Fruit fly (Drosophila melanogaster) whole organism, embryonic: ENCODE measurements around the gene ArfGAP1.

Source experiments
- CG10366 ChIP-seq: fragments of 200-800 bp; sonication (Bioruptor generic); IDR thresholded peaks from 2 replicates; pipeline ENCODE4 v1.3.6; 2022; ENCODE audit warnings: missing biosample characterization, missing genetic modification characterization
- CG12219 ChIP-seq: fragments of 200-800 bp; sonication (Bioruptor generic); optimal IDR thresholded peaks from 3 replicates; lab custom pipeline; 2018; ENCODE audit warnings: missing biosample characterization, mild to moderate bottlenecking, missing genetic modification characterization
- CG1233 ChIP-seq: fragments of 200-800 bp; sonication (Bioruptor generic); optimal IDR thresholded peaks from 4 replicates; lab custom pipeline; 2018; ENCODE audit warnings: missing biosample characterization, mild to moderate bottlenecking, missing genetic modification characterization
- CG12659 ChIP-seq: fragments of 200-800 bp; sonication (Bioruptor generic); optimal IDR thresholded peaks from 3 replicates; lab custom pipeline; 2017; ENCODE audit warnings: mild to moderate bottlenecking, missing biosample characterization, missing genetic modification reagents, missing genetic modification characterization
- CG13624 ChIP-seq: fragments of 200-800 bp; sonication (Bioruptor generic); optimal IDR thresholded peaks from 2 replicates; lab custom pipeline; 2016; ENCODE audit warnings: missing biosample characterization, missing genetic modification characterization
- CG14710 ChIP-seq: fragments of 200-800 bp; sonication (Bioruptor generic); optimal IDR thresholded peaks from 3 replicates; lab custom pipeline; 2019; ENCODE audit warnings: missing biosample characterization, mild to moderate bottlenecking, missing genetic modification characterization, moderate library complexity
- CG14965 ChIP-seq: fragments of 200-800 bp; sonication (Bioruptor generic); optimal IDR thresholded peaks from 2 replicates; lab custom pipeline; 2016; ENCODE audit warnings: missing biosample characterization, missing genetic modification characterization, borderline replicate concordance
- CG16815 ChIP-seq: fragments of 200-800 bp; sonication (Bioruptor generic); optimal IDR thresholded peaks from 3 replicates; lab custom pipeline; 2017; ENCODE audit warnings: missing biosample characterization, mild to moderate bottlenecking, missing genetic modification characterization
- CG17385 ChIP-seq: fragments of 200-800 bp; sonication (Bioruptor generic); optimal IDR thresholded peaks from 3 replicates; lab custom pipeline; 2018; ENCODE audit warnings: missing biosample characterization, mild to moderate bottlenecking, missing genetic modification characterization
- CG2678 ChIP-seq: fragments of 200-800 bp; sonication (Bioruptor generic); optimal IDR thresholded peaks from 3 replicates; lab custom pipeline; 2019; ENCODE audit warnings: missing biosample characterization, mild to moderate bottlenecking, missing genetic modification characterization, moderate library complexity
- CG32532 ChIP-seq: fragments of 200-800 bp; sonication (Bioruptor generic); IDR thresholded peaks from 2 replicates; pipeline ENCODE4 v1.3.6; 2022; ENCODE audit warnings: missing biosample characterization, missing genetic modification characterization
- CG34376 ChIP-seq: fragments of 200-800 bp; sonication (Bioruptor generic); optimal IDR thresholded peaks from 2 replicates; lab custom pipeline; 2018; ENCODE audit warnings: missing biosample characterization, mild to moderate bottlenecking, missing genetic modification characterization
- CG6175 ChIP-seq: fragments of 200-800 bp; sonication (Bioruptor generic); IDR thresholded peaks from 3 replicates; pipeline ENCODE4 v1.3.6; 2022; ENCODE audit warnings: missing biosample characterization, missing genetic modification characterization
- CG6683 ChIP-seq: fragments of 200-800 bp; sonication (Bioruptor generic); optimal IDR thresholded peaks from 2 replicates; lab custom pipeline; 2017; ENCODE audit warnings: missing biosample characterization, mild to moderate bottlenecking, missing genetic modification characterization, missing genetic modification reagents
- CG7372 ChIP-seq: fragments of 200-800 bp; sonication (Bioruptor generic); IDR thresholded peaks from 2 replicates; pipeline ENCODE4 v1.3.6; 2022; ENCODE audit warnings: missing biosample characterization, missing genetic modification characterization
- CG7556 ChIP-seq: fragments of 200-800 bp; sonication (Bioruptor generic); optimal IDR thresholded peaks from 2 replicates; lab custom pipeline; 2017; ENCODE audit warnings: missing biosample characterization, mild to moderate bottlenecking, missing genetic modification characterization
- CG7745 ChIP-seq: fragments of 200-800 bp; sonication (Bioruptor generic); optimal IDR thresholded peaks from 2 replicates; lab custom pipeline; 2018; ENCODE audit warnings: missing biosample characterization, mild to moderate bottlenecking, missing genetic modification characterization, moderate library complexity
- CG7963 ChIP-seq: fragments of 200-800 bp; sonication (Bioruptor generic); IDR thresholded peaks from 3 replicates; pipeline ENCODE4 v1.3.6; 2022; ENCODE audit warnings: missing biosample characterization, missing genetic modification characterization; ENCODE audit not compliant: partially characterized antibody
- CG9437 ChIP-seq: fragments of 200-800 bp; sonication (Bioruptor generic); optimal IDR thresholded peaks from 2 replicates; lab custom pipeline; 2018; ENCODE audit warnings: missing biosample characterization, mild to moderate bottlenecking, missing genetic modification characterization
- CG9727 ChIP-seq: fragments of 200-800 bp; sonication (Bioruptor generic); optimal IDR thresholded peaks from 3 replicates; lab custom pipeline; 2017; ENCODE audit warnings: missing biosample characterization, mild to moderate bottlenecking, missing genetic modification characterization
- Dip3 ChIP-seq: fragments of 200-800 bp; sonication (Bioruptor generic); optimal IDR thresholded peaks from 3 replicates; lab custom pipeline; 2016; ENCODE audit warnings: missing biosample characterization, missing genetic modification characterization
- Hr51 ChIP-seq, 2 experiments: fragments of 200-800 bp; sonication (Bioruptor generic); optimal IDR thresholded peaks; 2 replicates in 1 of 2; 3 replicates in 1 of 2; lab custom pipeline; 2016 to 2018; ENCODE audit warnings: missing biosample characterization in 2 of 2, missing genetic modification characterization in 2 of 2, mild to moderate bottlenecking in 1 of 2, moderate library complexity in 1 of 2
- Hr78 ChIP-seq, 2 experiments: fragments of 200-800 bp in 1 of 2; fragments of >200 bp in 1 of 2; sonication (Bioruptor generic) in 1 of 2; optimal IDR thresholded peaks; 2 replicates each; lab custom pipeline; 2017 to 2019; ENCODE audit warnings: missing biosample characterization in 2 of 2, missing genetic modification characterization in 2 of 2, mild to moderate bottlenecking in 1 of 2, moderate library complexity in 1 of 2
- MESR4 ChIP-seq: fragments of 200-800 bp; sonication (Bioruptor generic); optimal IDR thresholded peaks from 2 replicates; lab custom pipeline; 2018; ENCODE audit warnings: missing biosample characterization, mild to moderate bottlenecking, missing genetic modification characterization, moderate library complexity
- NC2β ChIP-seq: fragments of 200-800 bp; sonication (Bioruptor generic); optimal IDR thresholded peaks from 2 replicates; lab custom pipeline; 2016; ENCODE audit warnings: missing biosample characterization, missing genetic modification characterization
- Nf-YA ChIP-seq: fragments of 200-800 bp; sonication (Bioruptor generic); IDR thresholded peaks from 2 replicates; pipeline ENCODE4 v1.3.6; 2022; ENCODE audit warnings: missing biosample characterization, missing genetic modification characterization
- Nf-YB ChIP-seq: fragments of 200-800 bp; sonication (Bioruptor generic); optimal IDR thresholded peaks from 3 replicates; lab custom pipeline; 2019; ENCODE audit warnings: missing biosample characterization, mild to moderate bottlenecking, missing genetic modification characterization, moderate library complexity
- NfI ChIP-seq: fragments of 200-800 bp; sonication (Bioruptor generic); optimal IDR thresholded peaks from 3 replicates; lab custom pipeline; 2018; ENCODE audit warnings: missing biosample characterization, mild to moderate bottlenecking, missing genetic modification characterization, moderate library complexity
- Ptx1 ChIP-seq: fragments of 200-800 bp; sonication (Bioruptor generic); IDR thresholded peaks from 2 replicates; pipeline ENCODE4 v1.3.6; 2022; ENCODE audit warnings: missing biosample characterization, missing genetic modification characterization
- Ravus ChIP-seq: fragments of 200-800 bp; sonication (Bioruptor generic); IDR thresholded peaks from 2 replicates; pipeline ENCODE4 v1.3.6; 2022; ENCODE audit warnings: missing biosample characterization, missing genetic modification characterization
- Six4 ChIP-seq: fragments of 200-800 bp; sonication (Bioruptor generic); optimal IDR thresholded peaks from 2 replicates; lab custom pipeline; 2016; ENCODE audit warnings: missing biosample characterization, missing genetic modification characterization
- Ssrp ChIP-seq: fragments of 200-800 bp; sonication (Bioruptor generic); optimal IDR thresholded peaks from 2 replicates; lab custom pipeline; 2018; ENCODE audit warnings: missing biosample characterization, mild to moderate bottlenecking, missing genetic modification characterization, moderate library complexity
- Taf1 ChIP-seq: fragments of 200-800 bp; sonication (Bioruptor generic); IDR thresholded peaks from 2 replicates; pipeline ENCODE4 v1.3.6; 2022; ENCODE audit warnings: missing biosample characterization, missing genetic modification characterization
- ab ChIP-seq: fragments of 200-800 bp; sonication (Bioruptor generic); optimal IDR thresholded peaks from 2 replicates; lab custom pipeline; 2016; ENCODE audit warnings: missing biosample characterization, missing genetic modification characterization
- bbx ChIP-seq: fragments of 200-800 bp; sonication (Bioruptor generic); IDR thresholded peaks from 2 replicates; pipeline ENCODE4 v1.3.6; 2022; ENCODE audit warnings: missing biosample characterization, missing genetic modification characterization; ENCODE audit not compliant: partially characterized antibody
- dmrt99B ChIP-seq: fragments of 200-800 bp; sonication (Bioruptor generic); optimal IDR thresholded peaks from 2 replicates; lab custom pipeline; 2018; ENCODE audit warnings: missing biosample characterization, mild to moderate bottlenecking, missing genetic modification characterization, moderate library complexity
- emc ChIP-seq: fragments of 200-800 bp; sonication (Bioruptor generic); optimal IDR thresholded peaks from 2 replicates; lab custom pipeline; 2016; ENCODE audit warnings: missing biosample characterization, missing genetic modification characterization
- ems ChIP-seq: fragments of 200-800 bp; sonication (Bioruptor generic); optimal IDR thresholded peaks from 3 replicates; lab custom pipeline; 2016; ENCODE audit warnings: missing biosample characterization, missing genetic modification characterization
- ewg ChIP-seq: fragments of 200-800 bp; sonication (Bioruptor generic); optimal IDR thresholded peaks from 3 replicates; lab custom pipeline; 2017; ENCODE audit warnings: mild to moderate bottlenecking, missing biosample characterization, missing genetic modification reagents, missing genetic modification characterization
- gt ChIP-seq: fragments of 200-800 bp; sonication (Bioruptor generic); IDR thresholded peaks from 2 replicates; pipeline ENCODE4 v1.3.6; 2022; ENCODE audit warnings: missing biosample characterization, missing genetic modification characterization
- kah ChIP-seq: fragments of 200-800 bp; sonication (Bioruptor generic); optimal IDR thresholded peaks from 2 replicates; lab custom pipeline; 2018; ENCODE audit warnings: missing biosample characterization, mild to moderate bottlenecking, missing genetic modification characterization
- ken ChIP-seq: fragments of 200-800 bp; sonication (Bioruptor generic); IDR thresholded peaks from 3 replicates; pipeline ENCODE4 v1.3.6; 2022; ENCODE audit warnings: missing biosample characterization, missing genetic modification characterization
- mam ChIP-seq: fragments of 200-800 bp; sonication (Bioruptor generic); optimal IDR thresholded peaks from 3 replicates; lab custom pipeline; 2016; ENCODE audit warnings: missing biosample characterization, missing genetic modification characterization
- mirr ChIP-seq: fragments of 200-800 bp; sonication (Bioruptor generic); optimal IDR thresholded peaks from 3 replicates; lab custom pipeline; 2018; ENCODE audit warnings: missing biosample characterization, mild to moderate bottlenecking, missing genetic modification characterization
- nerfin-2 ChIP-seq: fragments of 200-800 bp; sonication (Bioruptor generic); IDR thresholded peaks from 2 replicates; pipeline ENCODE4 v1.3.6; 2022; ENCODE audit warnings: missing biosample characterization, missing genetic modification characterization; ENCODE audit not compliant: partially characterized antibody
- otp ChIP-seq: fragments of 200-800 bp; sonication (Bioruptor generic); IDR thresholded peaks from 3 replicates; pipeline ENCODE4, ENCODE4 v1.3.6; 2022; ENCODE audit warnings: missing biosample characterization, missing genetic modification characterization
- tap ChIP-seq: fragments of 200-800 bp; optimal IDR thresholded peaks from 3 replicates; lab custom pipeline; 2019; ENCODE audit warnings: missing biosample characterization, mild to moderate bottlenecking, missing genetic modification characterization, moderate library complexity
- trh ChIP-seq: fragments of 200-800 bp; sonication (Bioruptor generic); optimal IDR thresholded peaks from 2 replicates; lab custom pipeline; 2016; ENCODE audit warnings: missing biosample characterization, missing genetic modification characterization
- wor ChIP-seq: fragments of 200-800 bp; sonication (Bioruptor generic); IDR thresholded peaks from 2 replicates; pipeline ENCODE4 v1.3.6; 2022; ENCODE audit warnings: missing biosample characterization, missing genetic modification characterization

The ArfGAP1 gene

DNA sequence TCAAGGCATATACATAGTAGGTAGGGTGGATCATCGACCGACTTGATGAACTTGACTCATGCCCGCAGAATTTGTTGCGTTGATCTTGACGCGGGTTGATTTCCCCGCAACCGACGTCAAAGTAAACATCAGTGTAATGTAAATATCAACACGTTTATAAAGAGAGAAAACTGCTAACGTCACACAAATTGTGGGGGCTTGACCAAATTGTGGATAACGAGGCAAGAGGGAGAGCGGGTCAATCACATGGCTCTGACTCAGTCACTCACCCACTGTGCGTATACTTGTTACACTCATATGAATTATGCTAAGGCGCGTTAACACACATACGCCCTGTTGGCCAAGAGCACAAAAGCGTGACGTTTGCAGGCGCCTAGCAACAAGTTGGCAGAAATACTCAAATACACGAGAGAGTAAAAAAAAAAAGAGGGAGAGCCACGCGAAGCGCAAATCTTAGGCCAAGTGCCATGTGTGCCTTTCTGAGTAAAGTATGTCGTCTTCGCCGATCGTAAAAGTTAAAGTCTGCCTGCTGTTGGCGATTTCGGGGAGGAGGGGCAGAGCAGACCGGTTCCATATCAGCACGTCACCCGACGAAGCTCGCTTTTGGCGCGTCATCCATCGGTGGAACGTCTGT, 10.3 kb downstream of the ArfGAP1 start (continued):
- TF ChIP-seq CG7745 (no peak), bbx (GFP tag; lab: Robert Waterston, UW) (no peak), gt (GFP tag; lab: Robert Waterston, UW) (no peak), ken (GFP tag; lab: Robert Waterston, UW) (peak; percentile 72), emc (GFP tag; lab: Kevin White, UChicago) (peak; percentile 84), CG7556 (GFP tag; lab: Kevin White, UChicago) (peak; percentile 88), CG9437 (peak; percentile 19), dmrt99B (no peak), CG6683 (GFP tag; lab: Kevin White, UChicago) (peak; percentile 93), otp (GFP tag; lab: Robert Waterston, UW) (peak; percentile 96), ems (peak; percentile 84), Ssrp (tag; lab: Kevin White, UChicago) (peak; percentile 3), Hr78 (GFP tag; optimal IDR thresholded peaks at IDR 0.05; lab: Kevin White, UChicago) (peak in 1 of 2 experiments; percentile 79), CG2678 (peak; percentile 93), CG1233 (GFP tag; lab: Kevin White, UChicago) (peak; percentile 95), Hr51 (GFP tag; optimal IDR thresholded peaks at IDR 0.05; lab: Kevin White, UChicago) (peak in 1 of 2 experiments; percentile 95), CG34376 (GFP tag; lab: Kevin White, UChicago) (peak; percentile 99), CG7372 (GFP tag; lab: Robert Waterston, UW) (peak; percentile 93), ab (GFP tag; lab: Kevin White, UChicago) (no peak), MESR4 (GFP tag; lab: Kevin White, UChicago) (peak; percentile 27), Ravus (GFP tag; lab: Robert Waterston, UW) (peak; percentile 72), CG14965 (peak; percentile 84), CG10366 (peak; percentile 86), CG9727 (peak; percentile 85), CG12659 (peak; percentile 95), wor (GFP tag; lab: Robert Waterston, UW) (peak; percentile 26; the same call in 1 of the 2 replicates), Nf-YA (GFP tag; lab: Robert Waterston, UW) (peak; percentile 96), NC2β (GFP tag; lab: Kevin White, UChicago) (peak; percentile 81), Ptx1 (GFP tag; lab: Robert Waterston, UW) (peak; percentile 76), ewg (GFP tag; lab: Kevin White, UChicago) (peak; percentile 78), mam (peak; percentile 79), CG14710 (tag; lab: Kevin White, UChicago) (no peak), kah (GFP tag; lab: Kevin White, UChicago) (peak; percentile 51), CG32532 (peak; percentile 74), NfI (GFP tag; lab: Kevin White, UChicago) (peak; percentile 87), Dip3 (GFP tag; lab: Kevin White, UChicago) (peak; percentile 83), CG7963 (no peak), Taf1 (GFP tag; lab: Robert Waterston, UW) (peak; percentile 83), CG6175 (GFP tag; lab: Robert Waterston, UW) (peak; percentile 84), mirr (GFP tag; lab: Kevin White, UChicago) (peak; percentile 98), CG16815 (GFP tag; lab: Kevin White, UChicago) (no peak), Nf-YB (GFP tag; lab: Kevin White, UChicago) (peak; percentile 44), nerfin-2 (no peak), CG17385 (GFP tag; lab: Kevin White, UChicago) (peak; percentile 87), tap (tag; lab: Kevin White, UChicago) (peak; percentile 76), CG13624 (GFP tag; lab: Kevin White, UChicago) (peak; percentile 91), trh (GFP tag; lab: Kevin White, UChicago) (peak; percentile 87), CG12219 (GFP tag; lab: Kevin White, UChicago) (peak; percentile 77), Six4 (GFP tag; lab: Kevin White, UChicago) (peak; percentile 69)
